Worm (Caenorhabditis elegans) whole organism, young adult: ENCODE measurements around the gene enri-2.

Experiments
- F57A8.1 ChIP-seq: fragments of 200-800 bp; sonication (Bioruptor generic); optimal IDR thresholded peaks from 2 replicates; lab custom pipeline; 2018; ENCODE audit warnings: mild to moderate bottlenecking, missing genetic modification characterization, moderate library complexity, missing compliant biosample characterization
- ccch-3 ChIP-seq: fragments of 200-800 bp; sonication (Bioruptor generic); optimal IDR thresholded peaks from 2 replicates; lab custom pipeline; 2018; ENCODE audit warnings: mild to moderate bottlenecking, missing genetic modification characterization, missing compliant biosample characterization
- dpl-1 ChIP-seq: fragments of 150-350 bp; optimal IDR thresholded peaks from 2 replicates; lab custom pipeline; 2014; ENCODE audit warnings: missing biosample characterization, missing genetic modification reagents, missing genetic modification characterization
- hlh-12 ChIP-seq: sonication (generic microtip); optimal IDR thresholded peaks from 2 replicates; lab custom pipeline; 2016; ENCODE audit warnings: missing genetic modification characterization, missing compliant biosample characterization
- hsf-1 ChIP-seq: fragments of 200-800 bp; sonication (Bioruptor generic); IDR thresholded peaks from 2 replicates; pipeline ENCODE4 v1.3.6; 2022; ENCODE audit warnings: missing genetic modification reagents, missing genetic modification characterization, missing compliant biosample characterization

- TF ChIP-seq F57A8.1 (GFP tag; lab: Kevin White, UChicago) (no peak), ccch-3 (no peak), dpl-1 (GFP tag; lab: Kevin White, UChicago) (no peak), hlh-12 (no peak), hsf-1 (GFP tag; lab: Robert Waterston, UW) (no peak)
These were observed 26.8 kb downstream of the enri-2 start, which contains the start of gene lron-1 for ce11 chrX:14572419-14572818.
